Fruit fly (Drosophila melanogaster) whole organism, embryonic: Measurements from ENCODE around the gene Ostgamma.
A peak's percentile ranks its signal among the peaks of the same experiment; 100 is the strongest.

Experiments
- Aef1 ChIP-seq: fragments of 200-800 bp; sonication (Bioruptor generic); IDR thresholded peaks from 3 replicates; pipeline ENCODE4 v1.3.6; 2022; ENCODE audit warnings: missing biosample characterization, missing genetic modification characterization
- Bdp1 ChIP-seq: fragments of 200-800 bp; sonication (Bioruptor generic); optimal IDR thresholded peaks from 3 replicates; lab custom pipeline; 2016; ENCODE audit warnings: missing biosample characterization, missing genetic modification characterization
- CG10431 ChIP-seq: fragments of 200-800 bp; sonication (Bioruptor generic); optimal IDR thresholded peaks from 3 replicates; lab custom pipeline; 2018; ENCODE audit warnings: missing biosample characterization, mild to moderate bottlenecking, missing genetic modification characterization
- CG11093 ChIP-seq: fragments of 200-800 bp; sonication (Bioruptor generic); IDR thresholded peaks from 3 replicates; pipeline ENCODE4 v1.3.6; 2022; ENCODE audit warnings: missing biosample characterization, missing genetic modification characterization
- CG14014 ChIP-seq: fragments of 200-800 bp; sonication (Bioruptor generic); IDR thresholded peaks from 2 replicates; pipeline ENCODE4 v1.3.6; 2022; ENCODE audit warnings: missing biosample characterization, missing genetic modification characterization
- CG15269 ChIP-seq: fragments of 200-800 bp; sonication (Bioruptor generic); optimal IDR thresholded peaks from 2 replicates; lab custom pipeline; 2018; ENCODE audit warnings: missing biosample characterization, mild to moderate bottlenecking, missing genetic modification characterization, moderate library complexity
- CG15479 ChIP-seq: fragments of 200-800 bp; sonication (Bioruptor generic); optimal IDR thresholded peaks from 3 replicates; lab custom pipeline; 2019; ENCODE audit warnings: missing biosample characterization, mild to moderate bottlenecking, missing genetic modification characterization, moderate library complexity
- CG1602 ChIP-seq: fragments of 200-800 bp; sonication (Bioruptor generic); optimal IDR thresholded peaks from 3 replicates; lab custom pipeline; 2016; ENCODE audit warnings: missing biosample characterization, missing genetic modification characterization
- CG18476 ChIP-seq: fragments of 200-800 bp; sonication (Bioruptor generic); optimal IDR thresholded peaks from 2 replicates; lab custom pipeline; 2016; ENCODE audit warnings: missing biosample characterization, mild to moderate bottlenecking, missing genetic modification characterization
- CG18619 ChIP-seq: fragments of 200-800 bp; sonication (Bioruptor generic); optimal IDR thresholded peaks from 3 replicates; lab custom pipeline; 2017; ENCODE audit warnings: missing biosample characterization, mild to moderate bottlenecking, missing genetic modification characterization
- CG2120 ChIP-seq: fragments of 200-800 bp; sonication (Bioruptor generic); optimal IDR thresholded peaks from 3 replicates; lab custom pipeline; 2016; ENCODE audit warnings: missing biosample characterization, missing genetic modification characterization
- CG30431 ChIP-seq: fragments of 200-800 bp; sonication (Bioruptor generic); optimal IDR thresholded peaks from 2 replicates; lab custom pipeline; 2017; ENCODE audit warnings: missing biosample characterization, missing genetic modification characterization
- CG3726 ChIP-seq: fragments of 200-800 bp; sonication (Bioruptor generic); IDR thresholded peaks from 3 replicates; pipeline ENCODE4, ENCODE4 v1.3.6; 2022; ENCODE audit warnings: missing biosample characterization, missing genetic modification characterization
- CG3838 ChIP-seq: fragments of 200-800 bp; sonication (Bioruptor generic); optimal IDR thresholded peaks from 3 replicates; lab custom pipeline; 2016; ENCODE audit warnings: missing biosample characterization, missing genetic modification characterization
- CG4424 ChIP-seq: fragments of 200-800 bp; sonication (Bioruptor generic); optimal IDR thresholded peaks from 3 replicates; lab custom pipeline; 2016; ENCODE audit warnings: missing biosample characterization, missing genetic modification characterization
- CG6175 ChIP-seq: fragments of 200-800 bp; sonication (Bioruptor generic); IDR thresholded peaks from 3 replicates; pipeline ENCODE4 v1.3.6; 2022; ENCODE audit warnings: missing biosample characterization, missing genetic modification characterization
- CG6254 ChIP-seq: fragments of 200-800 bp; sonication (Bioruptor generic); optimal IDR thresholded peaks from 3 replicates; lab custom pipeline; 2017; ENCODE audit warnings: mild to moderate bottlenecking, missing biosample characterization, missing genetic modification reagents, missing genetic modification characterization
- CG7271 ChIP-seq: fragments of 200-800 bp; sonication (Bioruptor generic); optimal IDR thresholded peaks from 2 replicates; lab custom pipeline; 2018; ENCODE audit warnings: missing biosample characterization, mild to moderate bottlenecking, missing genetic modification characterization, moderate library complexity
- CG8281 ChIP-seq: fragments of 200-800 bp; sonication (Bioruptor generic); optimal IDR thresholded peaks from 2 replicates; lab custom pipeline; 2018; ENCODE audit warnings: missing biosample characterization, mild to moderate bottlenecking, missing genetic modification characterization, moderate library complexity
- CG8388 ChIP-seq: fragments of 200-800 bp; sonication (Bioruptor generic); optimal IDR thresholded peaks from 2 replicates; lab custom pipeline; 2019; ENCODE audit warnings: missing biosample characterization, mild to moderate bottlenecking, missing genetic modification characterization, moderate library complexity
- CG9797 ChIP-seq: fragments of 200-800 bp; sonication (Bioruptor generic); optimal IDR thresholded peaks from 3 replicates; lab custom pipeline; 2018; ENCODE audit warnings: missing biosample characterization, mild to moderate bottlenecking, missing genetic modification characterization
- CG9932 ChIP-seq: fragments of 200-800 bp; sonication (Bioruptor generic); IDR thresholded peaks from 2 replicates; pipeline ENCODE4 v1.3.6; 2022; ENCODE audit warnings: missing biosample characterization, missing genetic modification characterization
- Dbx ChIP-seq: fragments of 200-800 bp; sonication (Bioruptor generic); IDR thresholded peaks from 3 replicates; pipeline ENCODE4 v1.3.6; 2022; ENCODE audit warnings: missing biosample characterization, missing genetic modification characterization
- Deaf1 ChIP-seq: fragments of 200-800 bp; optimal IDR thresholded peaks from 3 replicates; lab custom pipeline; 2019; ENCODE audit warnings: missing biosample characterization, mild to moderate bottlenecking, missing genetic modification characterization, moderate library complexity
- Doc3 ChIP-seq: fragments of 200-800 bp; sonication (Bioruptor generic); IDR thresholded peaks from 3 replicates; pipeline ENCODE4 v1.3.6; 2022; ENCODE audit warnings: missing biosample characterization, missing genetic modification characterization; ENCODE audit not compliant: partially characterized antibody
- E2f2 ChIP-seq: fragments of 200-800 bp; sonication (Bioruptor generic); IDR thresholded peaks from 2 replicates; pipeline ENCODE4 v1.3.6; 2022; ENCODE audit warnings: missing biosample characterization, missing genetic modification characterization
- ERR ChIP-seq: fragments of 200-800 bp; sonication (Bioruptor generic); optimal IDR thresholded peaks from 2 replicates; lab custom pipeline; 2016; ENCODE audit warnings: missing biosample characterization, missing genetic modification characterization
- Ets65A ChIP-seq: fragments of 200-800 bp; sonication (Bioruptor generic); peaks from one replicate; lab custom pipeline; 2016; ENCODE audit warnings: missing biosample characterization, missing genetic modification characterization
- Gug ChIP-seq: fragments of 200-800 bp; sonication (Bioruptor generic); IDR thresholded peaks from 4 replicates; pipeline ENCODE4 v1.3.6; 2022; ENCODE audit warnings: missing biosample characterization, missing genetic modification characterization
- MTF-1 ChIP-seq: fragments of 200-800 bp; sonication (Bioruptor generic); optimal IDR thresholded peaks from 2 replicates; lab custom pipeline; 2018; ENCODE audit warnings: missing biosample characterization, mild to moderate bottlenecking, missing genetic modification characterization, borderline replicate concordance
- Sox100B ChIP-seq: fragments of 200-800 bp; sonication (Bioruptor generic); optimal IDR thresholded peaks from 3 replicates; lab custom pipeline; 2018; ENCODE audit warnings: missing biosample characterization, mild to moderate bottlenecking, missing genetic modification characterization
- Trl ChIP-seq, 3 experiments: fragments of >200 bp in 2 of 3; fragments of 200-800 bp in 1 of 3; sonication (Bioruptor generic) in 1 of 3; optimal IDR thresholded peaks; 2 replicates in 1 of 3; 3 replicates in 2 of 3; lab custom pipeline; 2016 to 2017; ENCODE audit warnings: missing biosample characterization in 1 of 3, missing genetic modification characterization in 1 of 3
- amos ChIP-seq: fragments of 200-800 bp; sonication (Bioruptor generic); IDR thresholded peaks from 2 replicates; pipeline ENCODE4 v1.3.6; 2022; ENCODE audit warnings: missing biosample characterization, missing genetic modification characterization; ENCODE audit not compliant: partially characterized antibody
- cad ChIP-seq: fragments of >200 bp; optimal IDR thresholded peaks from 2 replicates; lab custom pipeline; 2017; ENCODE audit warnings: missing biosample characterization, missing genetic modification characterization
- ems ChIP-seq: fragments of 200-800 bp; sonication (Bioruptor generic); optimal IDR thresholded peaks from 3 replicates; lab custom pipeline; 2016; ENCODE audit warnings: missing biosample characterization, missing genetic modification characterization
- eyg ChIP-seq: fragments of 200-800 bp; sonication (Bioruptor generic); optimal IDR thresholded peaks from 3 replicates; lab custom pipeline; 2016; ENCODE audit warnings: missing biosample characterization, missing genetic modification characterization
- fu2 ChIP-seq: fragments of 200-800 bp; sonication (Bioruptor generic); optimal IDR thresholded peaks from 2 replicates; lab custom pipeline; 2016; ENCODE audit warnings: missing biosample characterization, missing genetic modification characterization
- gfzf ChIP-seq: fragments of 200-800 bp; sonication (Bioruptor generic); optimal IDR thresholded peaks from 2 replicates; lab custom pipeline; 2016; ENCODE audit warnings: missing biosample characterization, mild to moderate bottlenecking, missing genetic modification characterization, moderate library complexity
- hb ChIP-seq: fragments of 200-800 bp; sonication (Bioruptor generic); IDR thresholded peaks from 3 replicates; pipeline ENCODE4 v1.3.6; 2022; ENCODE audit warnings: missing biosample characterization, missing genetic modification characterization; ENCODE audit not compliant: partially characterized antibody
- jigr1 ChIP-seq: fragments of 200-800 bp; sonication (Bioruptor generic); IDR thresholded peaks from 3 replicates; pipeline ENCODE4 v1.3.6; 2022; ENCODE audit warnings: missing biosample characterization, missing genetic modification characterization
- kay ChIP-seq: fragments of 200-800 bp; sonication (Bioruptor generic); optimal IDR thresholded peaks from 2 replicates; lab custom pipeline; 2016; ENCODE audit warnings: missing biosample characterization, missing genetic modification characterization
- kni ChIP-seq: fragments of 200-800 bp; sonication (Bioruptor generic); optimal IDR thresholded peaks from 3 replicates; lab custom pipeline; 2017; ENCODE audit warnings: mild to moderate bottlenecking, missing biosample characterization, missing genetic modification reagents, missing genetic modification characterization
- knrl ChIP-seq: fragments of 200-800 bp; sonication (Bioruptor generic); IDR thresholded peaks from 3 replicates; pipeline ENCODE4 v1.3.6; 2022; ENCODE audit warnings: missing biosample characterization, missing genetic modification characterization; ENCODE audit not compliant: partially characterized antibody
- mirr ChIP-seq: fragments of 200-800 bp; sonication (Bioruptor generic); optimal IDR thresholded peaks from 3 replicates; lab custom pipeline; 2018; ENCODE audit warnings: missing biosample characterization, mild to moderate bottlenecking, missing genetic modification characterization
- odd ChIP-seq: fragments of 200-800 bp; sonication (Bioruptor generic); optimal IDR thresholded peaks from 2 replicates; lab custom pipeline; 2017; ENCODE audit warnings: missing biosample characterization, mild to moderate bottlenecking, missing genetic modification characterization
- pfk ChIP-seq: fragments of 200-800 bp; sonication (Bioruptor generic); optimal IDR thresholded peaks from 2 replicates; lab custom pipeline; 2018; ENCODE audit warnings: missing biosample characterization, mild to moderate bottlenecking, missing genetic modification characterization, moderate library complexity
- sens ChIP-seq: fragments of 200-800 bp; sonication (Bioruptor generic); peaks from one replicate; lab custom pipeline; 2016; ENCODE audit warnings: missing biosample characterization, missing genetic modification characterization
- sna ChIP-seq: fragments of 200-800 bp; sonication (Bioruptor generic); IDR thresholded peaks from 2 replicates; pipeline ENCODE4 v1.3.6; 2022; ENCODE audit warnings: missing biosample characterization, missing genetic modification characterization; ENCODE audit not compliant: partially characterized antibody
- tll ChIP-seq, 2 experiments: fragments of 200-800 bp in 1 of 2; fragments of >200 bp in 1 of 2; sonication (Bioruptor generic) in 1 of 2; optimal IDR thresholded peaks; 2 replicates each; lab custom pipeline; 2017 to 2019; ENCODE audit warnings: missing biosample characterization in 2 of 2, missing genetic modification characterization in 2 of 2, mild to moderate bottlenecking in 1 of 2, moderate library complexity in 1 of 2

The Ostgamma gene

DNA sequence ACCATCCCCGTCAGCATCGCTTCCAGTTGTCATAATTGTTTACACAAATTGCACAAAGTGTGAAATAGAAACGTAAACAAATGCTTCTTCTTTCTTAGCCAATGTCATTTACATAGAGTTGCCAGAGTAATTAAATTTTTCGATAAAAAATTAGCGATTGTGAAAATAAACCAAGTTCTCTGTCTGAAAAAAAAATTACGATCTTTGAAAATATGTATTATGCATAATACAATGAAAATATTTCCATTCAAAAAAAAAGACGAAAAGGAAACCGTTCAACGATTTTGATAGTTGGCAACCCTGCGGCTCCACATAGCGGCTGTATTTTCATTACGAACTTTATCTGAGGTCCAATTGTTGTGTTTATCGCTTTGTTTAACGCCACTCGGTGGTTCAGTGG lies 3.1 kb upstream of the Ostgamma start, which contains the start of the genes CG7810 and CG7806 (continued):
- TF ChIP-seq fu2 (peak; percentile 88), hb (GFP tag; lab: Robert Waterston, UW) (no peak), Deaf1 (tag; lab: Kevin White, UChicago) (no peak), CG9797 (GFP tag; lab: Kevin White, UChicago) (peak; percentile 36), Doc3 (GFP tag; lab: Robert Waterston, UW) (0 out of 3 replicates have a peak, but pooled peaks have one; percentile 13), Ets65A (GFP tag; lab: Kevin White, UChicago) (peak; percentile 97), knrl (GFP tag; lab: Robert Waterston, UW) (peak; percentile 45; the same call in 2 of the 3 replicates), E2f2 (GFP tag; lab: Robert Waterston, UW) (peak; percentile 80), CG1602 (GFP tag; lab: Kevin White, UChicago) (peak; percentile 88), mirr (GFP tag; lab: Kevin White, UChicago) (peak; percentile 28), CG7271 (tag; lab: Kevin White, UChicago) (peak; percentile 69), MTF-1 (GFP tag; lab: Kevin White, UChicago) (peak; percentile 53), CG14014 (GFP tag; lab: Robert Waterston, UW) (peak; percentile 90), sna (GFP tag; lab: Robert Waterston, UW) (0 out of 2 replicates have a peak, but pooled peaks have one; percentile 35), CG11093 (GFP tag; lab: Robert Waterston, UW) (peak; percentile 67; the same call in 2 of the 3 replicates), CG6175 (GFP tag; lab: Robert Waterston, UW) (no peak), CG15479 (peak; percentile 79), cad (no peak), CG18476 (GFP tag; lab: Kevin White, UChicago) (peak; percentile 82), tll (GFP tag; optimal IDR thresholded peaks at IDR 0.05; lab: Kevin White, UChicago) (peak in 1 of 2 experiments; percentile 66), Gug (GFP tag; lab: Robert Waterston, UW) (peak; percentile 67; the same call in 3 of the 4 replicates), CG2120 (GFP tag; lab: Kevin White, UChicago) (peak; percentile 95), ERR (GFP tag; lab: Kevin White, UChicago) (peak; percentile 79), CG3838 (GFP tag; lab: Kevin White, UChicago) (peak; percentile 87), odd (GFP tag; lab: Kevin White, UChicago) (no peak), CG3726 (GFP tag; lab: Robert Waterston, UW) (peak; percentile 70; the same call in 2 of the 3 replicates), CG8388 (GFP tag; lab: Kevin White, UChicago) (peak; percentile 90), gfzf (peak; percentile 39), CG8281 (tag; lab: Kevin White, UChicago) (no peak), Sox100B (GFP tag; lab: Kevin White, UChicago) (peak; percentile 86), CG10431 (GFP tag; lab: Kevin White, UChicago) (peak; percentile 84), eyg (peak; percentile 63), Dbx (GFP tag; lab: Robert Waterston, UW) (peak; percentile 82), CG9932 (GFP tag; lab: Robert Waterston, UW) (peak; percentile 89), kay (GFP tag; lab: Kevin White, UChicago) (peak; percentile 81), kni (peak; percentile 42), jigr1 (GFP tag; lab: Robert Waterston, UW) (no peak; the same call in 2 of the 3 replicates), ems (peak; percentile 83), CG6254 (GFP tag; lab: Kevin White, UChicago) (no peak), Bdp1 (GFP tag; lab: Kevin White, UChicago) (peak; percentile 72), Trl (optimal IDR thresholded peaks at IDR 0.05; lab: Kevin White, UChicago) (no peak), Trl (GFP tag; optimal IDR thresholded peaks at IDR 0.05; lab: Kevin White, UChicago) (peak; percentile 94), CG4424 (GFP tag; lab: Kevin White, UChicago) (peak; percentile 78), sens (peak; percentile 99), amos (GFP tag; lab: Robert Waterston, UW) (no peak), CG18619 (peak; percentile 84), CG30431 (peak; percentile 67), pfk (GFP tag; lab: Kevin White, UChicago) (no peak), Aef1 (GFP tag; lab: Robert Waterston, UW) (peak; percentile 85), CG15269 (tag; lab: Kevin White, UChicago) (peak; percentile 92)
